Fruit fly (Drosophila melanogaster): ENCODE data around the gene CG43845.

DNA sequence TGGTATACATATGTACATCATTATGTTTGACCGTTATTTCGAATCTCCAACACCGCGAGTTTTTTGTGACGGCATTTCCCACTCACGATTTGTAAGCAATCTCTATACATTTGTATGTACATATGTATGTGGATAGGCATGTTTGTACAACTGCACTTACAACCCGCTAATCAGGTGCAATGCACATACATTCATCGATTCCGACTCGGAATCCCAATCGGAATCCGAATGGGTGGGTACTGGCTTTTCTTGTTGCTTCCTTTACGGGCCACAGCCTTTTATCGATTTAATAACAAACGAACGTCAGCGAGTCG is 48.5 kb upstream of the CG43845 start:
- TF ChIP-seq Hr78 (GFP tag; optimal IDR thresholded peaks at IDR 0.05) (no peak), CG32264 (GFP tag; optimal IDR thresholded peaks at IDR 0.05) (no peak), dsf (GFP tag; optimal IDR thresholded peaks at IDR 0.05; ENCODE audit: borderline replicate concordance) (no peak), pan (optimal IDR thresholded peaks at IDR 0.05) (no peak), Hr83 (GFP tag; optimal IDR thresholded peaks at IDR 0.05; ENCODE audit: poor library complexity, severe bottlenecking) (no peak), psq (GFP tag; optimal IDR thresholded peaks at IDR 0.05) (no peak), usp (GFP tag; optimal IDR thresholded peaks at IDR 0.05) (no peak), fru (GFP tag; optimal IDR thresholded peaks at IDR 0.05) (no peak), Vsx2 (GFP tag; optimal IDR thresholded peaks at IDR 0.05; ENCODE audit: partially characterized antibody) (no peak), Myc (optimal IDR thresholded peaks at IDR 0.05) (no peak), Hnf4 (GFP tag; optimal IDR thresholded peaks at IDR 0.05) (no peak), rgr (GFP tag; optimal IDR thresholded peaks at IDR 0.05) (no peak)

All from whole organism, wandering third instar larva.